Worm (Caenorhabditis elegans) whole organism, L4/young adult: ENCODE results near the gene CD4.11.

Source experiments
- W03F9.2 ChIP-seq: fragments of 150-350 bp; optimal IDR thresholded peaks from 2 replicates; lab custom pipeline; 2014; ENCODE audit warnings: missing biosample characterization, missing genetic modification characterization
- him-1 ChIP-seq: sonication (generic microtip); optimal IDR thresholded peaks from 2 replicates; lab custom pipeline; 2016; ENCODE audit warnings: missing genotype, missing genetic modification reagents, missing genetic modification characterization, missing compliant biosample characterization

- TF ChIP-seq W03F9.2 (tag; lab: Kevin White, UChicago) = no peak
- no peak for TF ChIP-seq him-1
Measured at ce11 chrV:5548497-5548896, 36.4 kb upstream of the CD4.11 start.
